Worm (Caenorhabditis elegans) whole organism, late embryonic: ENCODE measurements around the gene W08E12.9.
"Not testable (repeated sequence)": the region's sequence is repeated elsewhere in the genome, so short reads cannot be mapped to it uniquely, and the experiment has no call there.

ENCODE experiments used
- C08G9.2 ChIP-seq: sonication (generic microtip); optimal IDR thresholded peaks from 2 replicates; lab custom pipeline; 2016; ENCODE audit warnings: mild to moderate bottlenecking, missing genetic modification characterization, moderate library complexity, missing compliant biosample characterization
- C38D4.7 ChIP-seq: fragments of 200-800 bp; sonication (Bioruptor generic); optimal IDR thresholded peaks from 2 replicates; lab custom pipeline; 2018; ENCODE audit warnings: mild to moderate bottlenecking, missing genetic modification characterization, moderate library complexity, missing compliant biosample characterization
- F13H6.1 ChIP-seq: sonication (generic microtip); optimal IDR thresholded peaks from 2 replicates; lab custom pipeline; 2016; ENCODE audit warnings: missing genetic modification characterization, missing compliant biosample characterization
- K02D7.2 ChIP-seq: sonication (generic microtip); optimal IDR thresholded peaks from 2 replicates; lab custom pipeline; 2017; ENCODE audit warnings: mild to moderate bottlenecking, missing genetic modification characterization, missing compliant biosample characterization
- K09A11.1 ChIP-seq: sonication (generic microtip); optimal IDR thresholded peaks from 2 replicates; lab custom pipeline; 2017; ENCODE audit warnings: antibody characterized with exemption, mild to moderate bottlenecking, missing genetic modification characterization, missing compliant biosample characterization; ENCODE audit not compliant: insufficient read depth
- T23F11.4 ChIP-seq: fragments of 200-800 bp; sonication (Bioruptor generic); optimal IDR thresholded peaks from 2 replicates; lab custom pipeline; 2018; ENCODE audit warnings: mild to moderate bottlenecking, missing genetic modification characterization, missing compliant biosample characterization
- Y22D7AL.16 ChIP-seq: sonication (generic microtip); optimal IDR thresholded peaks from 2 replicates; lab custom pipeline; 2016; ENCODE audit warnings: missing genetic modification characterization, missing compliant biosample characterization
- ceh-14 ChIP-seq: sonication (generic microtip); optimal IDR thresholded peaks from 2 replicates; lab custom pipeline; 2016; ENCODE audit warnings: missing genotype, missing genetic modification characterization, missing compliant biosample characterization
- ceh-18 ChIP-seq: sonication (generic microtip); optimal IDR thresholded peaks from 2 replicates; lab custom pipeline; 2016; ENCODE audit warnings: missing genetic modification characterization, missing compliant biosample characterization
- ceh-19 ChIP-seq: fragments of 200-800 bp; sonication (Bioruptor generic); optimal IDR thresholded peaks from 2 replicates; lab custom pipeline; 2018; ENCODE audit warnings: mild to moderate bottlenecking, missing genetic modification characterization, missing compliant biosample characterization
- ceh-22 ChIP-seq: sonication (generic microtip); optimal IDR thresholded peaks from 2 replicates; lab custom pipeline; 2017; ENCODE audit warnings: missing biosample characterization, missing genetic modification characterization
- ceh-30 ChIP-seq: fragments of 150-350 bp; optimal IDR thresholded peaks from 2 replicates; lab custom pipeline; 2014; ENCODE audit warnings: missing biosample characterization, missing genetic modification characterization
- ceh-31 ChIP-seq: sonication (generic microtip); optimal IDR thresholded peaks from 2 replicates; lab custom pipeline; 2016; ENCODE audit warnings: missing genetic modification characterization, missing compliant biosample characterization
- ceh-45 ChIP-seq: fragments of 200-800 bp; sonication (Bioruptor generic); IDR thresholded peaks from 2 replicates; pipeline ENCODE4 v1.3.6; 2022; ENCODE audit warnings: missing genetic modification reagents, missing genetic modification characterization, missing compliant biosample characterization
- ceh-48 ChIP-seq: sonication (generic microtip); optimal IDR thresholded peaks from 2 replicates; lab custom pipeline; 2016; ENCODE audit warnings: missing genetic modification characterization, inconsistent platforms, missing compliant biosample characterization
- ceh-6 ChIP-seq: fragments of 200-800 bp; sonication (Bioruptor generic); optimal IDR thresholded peaks from 2 replicates; lab custom pipeline; 2018; ENCODE audit warnings: mild to moderate bottlenecking, missing genetic modification characterization, missing compliant biosample characterization
- che-1 ChIP-seq: sonication (generic microtip); optimal IDR thresholded peaks from 2 replicates; lab custom pipeline; 2016; ENCODE audit warnings: mild to moderate bottlenecking, missing genetic modification characterization, missing compliant biosample characterization
- dmd-4 ChIP-seq: sonication (generic microtip); optimal IDR thresholded peaks from 2 replicates; lab custom pipeline; 2016; ENCODE audit warnings: borderline replicate concordance, missing genetic modification characterization, missing compliant biosample characterization
- dve-1 ChIP-seq: sonication (generic microtip); optimal IDR thresholded peaks from 2 replicates; lab custom pipeline; 2017; ENCODE audit warnings: antibody characterized with exemption, mild to moderate bottlenecking, missing genetic modification characterization, missing compliant biosample characterization
- elt-2 ChIP-seq: sonication (generic microtip); optimal IDR thresholded peaks from 2 replicates; lab custom pipeline; 2016; ENCODE audit warnings: missing genetic modification reagents, missing genetic modification characterization, missing compliant biosample characterization
- ets-4 ChIP-seq: sonication (generic microtip); optimal IDR thresholded peaks from 2 replicates; lab custom pipeline; 2016; ENCODE audit warnings: missing genetic modification characterization, missing compliant biosample characterization
- eyg-1 ChIP-seq: sonication (generic microtip); optimal IDR thresholded peaks from 2 replicates; lab custom pipeline; 2016; ENCODE audit warnings: missing genotype, missing genetic modification characterization, missing compliant biosample characterization
- gmeb-2 ChIP-seq: sonication (generic microtip); optimal IDR thresholded peaks from 2 replicates; lab custom pipeline; 2016; ENCODE audit warnings: missing genetic modification characterization, inconsistent platforms, missing compliant biosample characterization
- hlh-13 ChIP-seq: fragments of 200-800 bp; sonication (Bioruptor generic); optimal IDR thresholded peaks from 2 replicates; lab custom pipeline; 2018; ENCODE audit warnings: mild to moderate bottlenecking, missing genetic modification characterization, missing compliant biosample characterization
- hlh-6 ChIP-seq: sonication (generic microtip); optimal IDR thresholded peaks from 2 replicates; lab custom pipeline; 2016; ENCODE audit warnings: missing genotype, missing genetic modification characterization, missing compliant biosample characterization
- hlh-8 ChIP-seq: sonication (generic microtip); optimal IDR thresholded peaks from 2 replicates; lab custom pipeline; 2016; ENCODE audit warnings: missing genotype, missing genetic modification characterization, missing compliant biosample characterization
- lim-6 ChIP-seq: sonication (generic microtip); optimal IDR thresholded peaks from 2 replicates; lab custom pipeline; 2016; ENCODE audit warnings: missing genetic modification characterization, missing compliant biosample characterization
- lin-11 ChIP-seq: fragments of 200-800 bp; sonication (Bioruptor generic); optimal IDR thresholded peaks from 2 replicates; lab custom pipeline; 2018; ENCODE audit warnings: mild to moderate bottlenecking, missing genetic modification characterization, missing compliant biosample characterization
- mec-3 ChIP-seq: sonication (generic microtip); optimal IDR thresholded peaks from 2 replicates; lab custom pipeline; 2016; ENCODE audit warnings: borderline replicate concordance, missing genetic modification characterization, missing compliant biosample characterization
- nhr-11 ChIP-seq: fragments of 150-350 bp; optimal IDR thresholded peaks from 2 replicates; lab custom pipeline; 2014; ENCODE audit warnings: missing biosample characterization, missing genetic modification characterization
- nhr-232 ChIP-seq: sonication (generic microtip); optimal IDR thresholded peaks from 2 replicates; lab custom pipeline; 2016; ENCODE audit warnings: missing genetic modification characterization, missing compliant biosample characterization
- npax-4 ChIP-seq: sonication (generic microtip); optimal IDR thresholded peaks from 2 replicates; lab custom pipeline; 2016; ENCODE audit warnings: missing genetic modification characterization, missing compliant biosample characterization
- pat-9 ChIP-seq: fragments of 200-800 bp; sonication (Bioruptor generic); optimal IDR thresholded peaks from 2 replicates; lab custom pipeline; 2018; ENCODE audit warnings: mild to moderate bottlenecking, missing genetic modification characterization, moderate library complexity, missing compliant biosample characterization
- pha-4 ChIP-seq: fragments of 150-350 bp; optimal IDR thresholded peaks from 2 replicates; lab custom pipeline; 2018; ENCODE audit warnings: missing biosample characterization, missing genetic modification reagents, missing genetic modification characterization
- rnt-1 ChIP-seq: sonication (generic microtip); optimal IDR thresholded peaks from 2 replicates; lab custom pipeline; 2016; ENCODE audit warnings: missing genetic modification characterization, missing compliant biosample characterization
- sox-4 ChIP-seq: sonication (generic microtip); optimal IDR thresholded peaks from 2 replicates; lab custom pipeline; 2017; ENCODE audit warnings: mild to moderate bottlenecking, missing genetic modification characterization, inconsistent platforms, missing compliant biosample characterization
- syd-9 ChIP-seq: sonication (generic microtip); optimal IDR thresholded peaks from 2 replicates; lab custom pipeline; 2016; ENCODE audit warnings: mild to moderate bottlenecking, missing genetic modification characterization, moderate library complexity, missing compliant biosample characterization
- ttx-3 ChIP-seq: sonication (generic microtip); optimal IDR thresholded peaks from 2 replicates; lab custom pipeline; 2016; ENCODE audit warnings: missing genetic modification reagents, missing genetic modification characterization, missing compliant biosample characterization
- unc-42 ChIP-seq: sonication (generic microtip); optimal IDR thresholded peaks from 2 replicates; lab custom pipeline; 2016; ENCODE audit warnings: missing genotype, missing genetic modification characterization, missing compliant biosample characterization
- unc-86 ChIP-seq: sonication (generic microtip); optimal IDR thresholded peaks from 2 replicates; lab custom pipeline; 2016; ENCODE audit warnings: missing genetic modification characterization, missing compliant biosample characterization
- zip-5 ChIP-seq: sonication (generic microtip); optimal IDR thresholded peaks from 2 replicates; lab custom pipeline; 2016; ENCODE audit warnings: missing genetic modification characterization, missing compliant biosample characterization
- ztf-16 ChIP-seq: sonication (generic microtip); optimal IDR thresholded peaks from 2 replicates; lab custom pipeline; 2017; ENCODE audit warnings: missing genetic modification characterization, missing compliant biosample characterization

Gene W08E12.9

ce11 chrIV:3310662-3311219 is 3.4 kb upstream of the W08E12.9 start:
- TF ChIP-seq mec-3 (tag; lab: Kevin White, UChicago) (no peak), elt-2 (tag; lab: Kevin White, UChicago) (peak; percentile 42)

ce11 chrIV:3308885-3309284 is 1.5 kb upstream of the W08E12.9 start:
- TF ChIP-seq Y22D7AL.16 (tag; lab: Kevin White, UChicago) (no peak), C38D4.7 (GFP tag; lab: Kevin White, UChicago) (no peak), K09A11.1 (tag; lab: Kevin White, UChicago) (no peak), hlh-13 (GFP tag; lab: Kevin White, UChicago) (no peak), ttx-3 (tag; lab: Kevin White, UChicago) (no peak), syd-9 (tag; lab: Kevin White, UChicago) (no peak), ceh-6 (GFP tag; lab: Kevin White, UChicago) (no peak), pha-4 (no peak), pat-9 (tag; lab: Kevin White, UChicago) (no peak), ceh-45 (GFP tag; lab: Robert Waterston, UW) (no peak), gmeb-2 (tag; lab: Kevin White, UChicago) (no peak), sox-4 (no peak), hlh-6 (tag; lab: Kevin White, UChicago) (no peak), dmd-4 (tag; lab: Kevin White, UChicago) (no peak), F13H6.1 (tag; lab: Kevin White, UChicago) (no peak)

- TF ChIP-seq C08G9.2 (no peak), hlh-8 (tag; lab: Kevin White, UChicago) (no peak), syd-9 (tag; lab: Kevin White, UChicago) (no peak), ceh-31 (tag; lab: Kevin White, UChicago) (no peak), npax-4 (tag; lab: Kevin White, UChicago) (no peak), pat-9 (tag; lab: Kevin White, UChicago) (no peak), ceh-30 (tag; lab: Kevin White, UChicago) (no peak), Y22D7AL.16 (tag; lab: Kevin White, UChicago) (no peak), zip-5 (tag; lab: Kevin White, UChicago) (no peak), unc-86 (tag; lab: Kevin White, UChicago) (no peak), dve-1 (tag; lab: Kevin White, UChicago) (no peak), rnt-1 (tag; lab: Kevin White, UChicago) (no peak)
- TF ChIP-seq, all 69 proteins: peak for 0
These were observed 1.8 kb downstream of the W08E12.9 start, which contains the start of gene W08E12.2 for ce11 chrIV:3305575-3305974. W08E12.2 (plus strand) TSS chrIV:3305875.

ce11 chrIV:3303690-3304089 is 3.7 kb downstream of the W08E12.9 start, which contains the start of gene idpp-12:
idpp-12 (plus strand) TSS chrIV:3303990.
- TF ChIP-seq gmeb-2 (tag; lab: Kevin White, UChicago); nhr-232; nhr-11: not testable (repeated sequence)

- TF ChIP-seq sox-4; lin-11 (tag; lab: Kevin White, UChicago); lim-6 (tag; lab: Kevin White, UChicago): not testable (repeated sequence)
These were observed 5.3 kb downstream of the W08E12.9 start, which contains the start of gene W08E12.4 for ce11 chrIV:3302058-3302457. W08E12.4 (plus strand) TSS chrIV:3302358.

ce11 chrIV:3300492-3300891 is 6.9 kb downstream of the W08E12.9 start, which contains the start of gene W08E12.5:
W08E12.5 (plus strand) TSS chrIV:3300792.
- no peak for TF ChIP-seq T23F11.4 (GFP tag; lab: Kevin White, UChicago)
- TF ChIP-seq che-1 (tag; lab: Kevin White, UChicago) = no peak
- no peak for TF ChIP-seq nhr-11
- TF ChIP-seq ceh-22 (tag; lab: Kevin White, UChicago) = no peak
- no peak for TF ChIP-seq ceh-45 (GFP tag; lab: Robert Waterston, UW)
- TF ChIP-seq zip-5 (tag; lab: Kevin White, UChicago) = no peak
- TF ChIP-seq ceh-14 (tag; lab: Kevin White, UChicago) = no peak
- TF ChIP-seq lin-11 (tag; lab: Kevin White, UChicago) = no peak
- TF ChIP-seq eyg-1 (tag; lab: Kevin White, UChicago) = no peak
- no peak for TF ChIP-seq unc-42
- TF ChIP-seq ceh-48 (tag; lab: Kevin White, UChicago) = no peak
- no peak for TF ChIP-seq ets-4 (tag; lab: Kevin White, UChicago)
- no peak for TF ChIP-seq ztf-16 (tag; lab: Kevin White, UChicago)
- no peak for TF ChIP-seq ceh-18 (tag; lab: Kevin White, UChicago)
- no peak for TF ChIP-seq dve-1 (tag; lab: Kevin White, UChicago)
- TF ChIP-seq ceh-19 (GFP tag; lab: Kevin White, UChicago) = no peak
- TF ChIP-seq K02D7.2 (tag; lab: Kevin White, UChicago) = no peak
